Worm (Caenorhabditis elegans): ENCODE data around the gene algn-6.

Gene algn-6

DNA sequence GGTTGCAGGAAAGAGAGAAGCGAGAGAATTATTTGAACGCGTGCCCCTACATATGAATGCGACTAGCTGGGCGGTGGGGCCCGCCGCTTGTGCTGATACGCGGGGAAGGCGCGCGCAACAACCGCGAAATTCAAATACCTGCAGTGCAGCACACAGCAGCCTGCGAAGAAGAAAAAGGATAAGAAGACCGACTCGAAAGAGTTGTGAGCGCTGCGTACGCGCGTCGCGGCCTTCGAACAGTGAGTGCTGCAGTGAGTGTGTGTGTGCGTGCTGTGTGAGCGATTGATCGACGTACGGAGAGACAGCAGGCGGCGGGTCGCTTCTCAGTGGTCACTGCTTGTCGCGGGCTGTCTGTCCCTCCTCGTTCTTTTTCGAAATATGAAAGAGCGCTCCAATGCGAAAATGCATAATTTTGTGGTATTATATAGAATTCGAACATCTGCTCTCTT is 11.3 kb upstream of the algn-6 start (continued):
- TF ChIP-seq ceh-58 (GFP tag; IDR thresholded peaks at IDR 0.05) (no peak), snpc-3.4 (tag; optimal IDR thresholded peaks at IDR 0.05) (peak; percentile 17), lin-40 (tag; optimal IDR thresholded peaks at IDR 0.05) (peak; percentile 90), nhr-90 (tag; optimal IDR thresholded peaks at IDR 0.05) (peak; percentile 72), rpc-1 (optimal IDR thresholded peaks at IDR 0.05) (no peak), rpc-1 (tag; optimal IDR thresholded peaks at IDR 0.05) (no peak), F55B11.4 (tag; optimal IDR thresholded peaks at IDR 0.05; ENCODE audit: borderline replicate concordance, insufficient read depth) (no peak), somi-1 (GFP tag; optimal IDR thresholded peaks at IDR 0.05) (peak; percentile 86), aptf-2 (GFP tag; conservative IDR thresholded peaks at IDR 0.05) (no peak), Y53F4B.3 (GFP tag; IDR thresholded peaks at IDR 0.05) (no peak), F52B5.7 (tag; optimal IDR thresholded peaks at IDR 0.05) (peak; percentile 81), ztf-25 (GFP tag; IDR thresholded peaks at IDR 0.05) (no peak), die-1 (tag; optimal IDR thresholded peaks at IDR 0.05) (peak; percentile 65), zim-3 (tag; optimal IDR thresholded peaks at IDR 0.05) (peak; percentile 47), ceh-91 (GFP tag; IDR thresholded peaks at IDR 0.05) (peak; percentile 60), sea-2 (GFP tag; IDR thresholded peaks at IDR 0.05) (0 out of 2 replicates have a peak, but pooled peaks have one; percentile 79), lir-1 (GFP tag; conservative IDR thresholded peaks at IDR 0.05) (peak; percentile 95), ceh-100 (GFP tag; IDR thresholded peaks at IDR 0.05) (peak; percentile 69), ama-1 (optimal IDR thresholded peaks at IDR 0.05) (no peak), ama-1 (GFP tag; optimal IDR thresholded peaks at IDR 0.05) (peak in 1 of 2 experiments; percentile 18), C17E4.6 (GFP tag; IDR thresholded peaks at IDR 0.05) (no peak), ztf-18 (tag; optimal IDR thresholded peaks at IDR 0.05) (peak; percentile 78), bed-1 (GFP tag; IDR thresholded peaks at IDR 0.05) (no peak), let-526 (GFP tag; IDR thresholded peaks at IDR 0.05) (peak; percentile 88), atf-7 (tag; optimal IDR thresholded peaks at IDR 0.05) (peak; percentile 83), zfh-2 (GFP tag; conservative IDR thresholded peaks at IDR 0.05) (peak; percentile 100), bed-2 (GFP tag; IDR thresholded peaks at IDR 0.05) (no peak), Y67H2A.10 (GFP tag; conservative IDR thresholded peaks at IDR 0.05) (peak; percentile 41; the same call in 1 of the 2 replicates), F10E7.11 (tag; optimal IDR thresholded peaks at IDR 0.05) (peak; percentile 23), F39B2.1 (GFP tag; IDR thresholded peaks at IDR 0.05) (no peak), madf-3 (GFP tag; IDR thresholded peaks at IDR 0.05) (peak; percentile 72; the same call in 1 of the 2 replicates), ets-4 (GFP tag; optimal IDR thresholded peaks at IDR 0.05) (peak; percentile 15), lag-1 (GFP tag; IDR thresholded peaks at IDR 0.05) (no peak), ekl-4 (GFP tag; IDR thresholded peaks at IDR 0.05) (peak; percentile 89), ceh-40 (GFP tag; IDR thresholded peaks at IDR 0.05) (0 out of 2 replicates have a peak, but pooled peaks have one; percentile 30), hlh-12 (tag; optimal IDR thresholded peaks at IDR 0.05) (no peak), repo-1 (tag; optimal IDR thresholded peaks at IDR 0.05) (peak; percentile 83), nhr-80 (tag; optimal IDR thresholded peaks at IDR 0.05) (peak; percentile 98), snpc-1.3 (tag; optimal IDR thresholded peaks at IDR 0.05; ENCODE audit: insufficient read depth) (no peak), K11D2.4 (GFP tag; IDR thresholded peaks at IDR 0.05) (peak; percentile 93), nfyb-1 (GFP tag; IDR thresholded peaks at IDR 0.05) (peak; percentile 95), tlf-1 (GFP tag; optimal IDR thresholded peaks at IDR 0.05) (peak; percentile 67), cebp-1 (GFP tag; IDR thresholded peaks at IDR 0.05) (peak; percentile 78), cebp-1 (tag; optimal IDR thresholded peaks at IDR 0.05) (peak; percentile 92), cebp-2 (GFP tag; IDR thresholded peaks at IDR 0.05) (0 out of 2 replicates have a peak, but pooled peaks have one; percentile 21), madf-10 (tag; optimal IDR thresholded peaks at IDR 0.05) (peak; percentile 90), C06A6.2 (GFP tag; conservative IDR thresholded peaks at IDR 0.05) (peak; percentile 74), B0019.2 (GFP tag; conservative IDR thresholded peaks at IDR 0.05) (no peak), madf-8 (GFP tag; conservative IDR thresholded peaks at IDR 0.05) (0 out of 2 replicates have a peak, but pooled peaks have one; percentile 14), Y95B8A.8 (GFP tag; IDR thresholded peaks at IDR 0.05) (peak; percentile 56; the same call in 1 of the 2 replicates)

Measured in whole organism, young adult.